Fruit fly (Drosophila melanogaster): ENCODE measurements around the gene Sr-CIV.

Gene Sr-CIV

dm6 chr2L:3495465-3495864 is 28.4 kb downstream of the Sr-CIV start:
- TF ChIP-seq Dif (GFP tag; optimal IDR thresholded peaks at IDR 0.05; ENCODE audit: partially characterized antibody) (no peak), sage (GFP tag; optimal IDR thresholded peaks at IDR 0.05) (no peak), br (GFP tag; optimal IDR thresholded peaks at IDR 0.05) (no peak), woc (GFP tag; optimal IDR thresholded peaks at IDR 0.05) (no peak), CrebA (GFP tag; optimal IDR thresholded peaks at IDR 0.05; ENCODE audit: borderline replicate concordance) (no peak), Mio (GFP tag; optimal IDR thresholded peaks at IDR 0.05) (no peak), GATAd (GFP tag; optimal IDR thresholded peaks at IDR 0.05) (no peak), foxo (GFP tag; optimal IDR thresholded peaks at IDR 0.05) (no peak), Sp1 (GFP tag; optimal IDR thresholded peaks at IDR 0.05) (no peak), lola (GFP tag; optimal IDR thresholded peaks at IDR 0.05) (no peak), Vsx2 (GFP tag; optimal IDR thresholded peaks at IDR 0.05; ENCODE audit: partially characterized antibody) (no peak), CG32264 (GFP tag; optimal IDR thresholded peaks at IDR 0.05) (no peak), jim (GFP tag; optimal IDR thresholded peaks at IDR 0.05) (no peak), Abd-B (GFP tag; optimal IDR thresholded peaks at IDR 0.05) (no peak), Hnf4 (GFP tag; optimal IDR thresholded peaks at IDR 0.05) (no peak), Myc (optimal IDR thresholded peaks at IDR 0.05) (no peak), dl (GFP tag; optimal IDR thresholded peaks at IDR 0.05; ENCODE audit: insufficient read depth in 1 of 2, partially characterized antibody in 2 of 2) (no peak), rgr (GFP tag; optimal IDR thresholded peaks at IDR 0.05) (no peak)

dm6 chr2L:3493475-3493874 is 30.4 kb downstream of the Sr-CIV start:
- TF ChIP-seq Myc (optimal IDR thresholded peaks at IDR 0.05) (no peak), br (GFP tag; optimal IDR thresholded peaks at IDR 0.05) (no peak), ey (GFP tag; optimal IDR thresholded peaks at IDR 0.05) (no peak), Hr83 (GFP tag; optimal IDR thresholded peaks at IDR 0.05; ENCODE audit: poor library complexity, severe bottlenecking) (no peak)

- no peak for TF ChIP-seq foxo (GFP tag; optimal IDR thresholded peaks at IDR 0.05)
- no peak for TF ChIP-seq dl (GFP tag; optimal IDR thresholded peaks at IDR 0.05; ENCODE audit: insufficient read depth in 1 of 2, partially characterized antibody in 2 of 2)
- TF ChIP-seq brk (GFP tag; optimal IDR thresholded peaks at IDR 0.05) = no peak
- no peak for TF ChIP-seq Vsx2 (GFP tag; optimal IDR thresholded peaks at IDR 0.05; ENCODE audit: partially characterized antibody)
- no peak for TF ChIP-seq HLH106 (tag; optimal IDR thresholded peaks at IDR 0.05)
- TF ChIP-seq Abd-B (GFP tag; optimal IDR thresholded peaks at IDR 0.05) = no peak
These were observed 32.9 kb downstream of the Sr-CIV start, which contains the start of gene CG15414 for dm6 chr2L:3490971-3491370. Gene CG15414 (minus strand): TSS chr2L:3491071.

- TF ChIP-seq pan (optimal IDR thresholded peaks at IDR 0.05) (no peak), CG32264 (GFP tag; optimal IDR thresholded peaks at IDR 0.05) (no peak), sv (GFP tag; optimal IDR thresholded peaks at IDR 0.05) (no peak), Rel (GFP tag; optimal IDR thresholded peaks at IDR 0.05) (no peak), Rel (tag; optimal IDR thresholded peaks at IDR 0.05) (no peak), br (GFP tag; optimal IDR thresholded peaks at IDR 0.05) (no peak), foxo (GFP tag; optimal IDR thresholded peaks at IDR 0.05) (no peak), tai (GFP tag; optimal IDR thresholded peaks at IDR 0.05) (no peak), dsf (GFP tag; optimal IDR thresholded peaks at IDR 0.05; ENCODE audit: borderline replicate concordance) (no peak), h (GFP tag; optimal IDR thresholded peaks at IDR 0.05) (no peak), brk (GFP tag; optimal IDR thresholded peaks at IDR 0.05) (no peak), psq (GFP tag; optimal IDR thresholded peaks at IDR 0.05) (no peak), Hr83 (GFP tag; optimal IDR thresholded peaks at IDR 0.05; ENCODE audit: poor library complexity, severe bottlenecking) (no peak), Sp1 (GFP tag; optimal IDR thresholded peaks at IDR 0.05) (no peak), woc (GFP tag; optimal IDR thresholded peaks at IDR 0.05) (no peak)
These were observed 38.4 kb downstream of the Sr-CIV start for dm6 chr2L:3485506-3485905.

dm6 chr2L:3484759-3485158 is 39.1 kb downstream of the Sr-CIV start:
- TF ChIP-seq usp (GFP tag; optimal IDR thresholded peaks at IDR 0.05) (no peak), br (GFP tag; optimal IDR thresholded peaks at IDR 0.05) (no peak), h (GFP tag; optimal IDR thresholded peaks at IDR 0.05) (no peak), Rel (GFP tag; optimal IDR thresholded peaks at IDR 0.05) (no peak), Rel (tag; optimal IDR thresholded peaks at IDR 0.05) (no peak), OdsH (GFP tag; optimal IDR thresholded peaks at IDR 0.05) (no peak), Dfd (GFP tag; optimal IDR thresholded peaks at IDR 0.05) (no peak), sv (GFP tag; optimal IDR thresholded peaks at IDR 0.05) (no peak), Hnf4 (GFP tag; optimal IDR thresholded peaks at IDR 0.05) (no peak), tai (GFP tag; optimal IDR thresholded peaks at IDR 0.05) (no peak), rgr (GFP tag; optimal IDR thresholded peaks at IDR 0.05) (no peak), brk (GFP tag; optimal IDR thresholded peaks at IDR 0.05) (no peak), HLH106 (tag; optimal IDR thresholded peaks at IDR 0.05) (no peak), foxo (GFP tag; optimal IDR thresholded peaks at IDR 0.05) (no peak), Mio (GFP tag; optimal IDR thresholded peaks at IDR 0.05) (no peak), Jra (GFP tag; optimal IDR thresholded peaks at IDR 0.05) (no peak), ey (GFP tag; optimal IDR thresholded peaks at IDR 0.05) (no peak), Sp1 (GFP tag; optimal IDR thresholded peaks at IDR 0.05) (no peak), jim (GFP tag; optimal IDR thresholded peaks at IDR 0.05) (no peak), N (GFP tag; optimal IDR thresholded peaks at IDR 0.05) (no peak), dsf (GFP tag; optimal IDR thresholded peaks at IDR 0.05; ENCODE audit: borderline replicate concordance) (no peak)

Measured in whole organism, wandering third instar larva.